Worm (Caenorhabditis elegans): ENCODE data around the gene C05C10.5.

- TF ChIP-seq dve-1 (tag; optimal IDR thresholded peaks at IDR 0.05) (no peak), tbx-2 (tag; optimal IDR thresholded peaks at IDR 0.05) (no peak), ceh-48 (tag; optimal IDR thresholded peaks at IDR 0.05) (no peak), ceh-6 (GFP tag; optimal IDR thresholded peaks at IDR 0.05) (no peak), ceh-2 (tag; optimal IDR thresholded peaks at IDR 0.05) (no peak), nhr-11 (tag; optimal IDR thresholded peaks at IDR 0.05) (no peak), ceh-9 (tag; optimal IDR thresholded peaks at IDR 0.05) (no peak), rnt-1 (tag; optimal IDR thresholded peaks at IDR 0.05) (no peak), eyg-1 (tag; optimal IDR thresholded peaks at IDR 0.05) (no peak), hlh-8 (tag; optimal IDR thresholded peaks at IDR 0.05) (no peak), C38D4.7 (GFP tag; optimal IDR thresholded peaks at IDR 0.05) (no peak)
Measured at ce11 chrII:9895173-9895572, 43.7 kb upstream of the C05C10.5 start.
